Fruit fly (Drosophila melanogaster) whole organism, wandering third instar larva: ENCODE data around the gene mthl14.

Experiments
- CG32264 ChIP-seq: fragments of 200-800 bp; sonication (Bioruptor generic); optimal IDR thresholded peaks from 2 replicates; lab custom pipeline; 2016; ENCODE audit warnings: missing biosample characterization, missing genetic modification characterization
- CrebA ChIP-seq: fragments of 200-800 bp; sonication (Bioruptor generic); optimal IDR thresholded peaks from 2 replicates; lab custom pipeline; 2016; ENCODE audit warnings: missing biosample characterization, mild to moderate bottlenecking, missing genetic modification characterization, borderline replicate concordance
- Dfd ChIP-seq: fragments of >200 bp; optimal IDR thresholded peaks from 2 replicates; lab custom pipeline; 2017; ENCODE audit warnings: missing biosample characterization, missing genetic modification characterization
- HLH106 ChIP-seq: fragments of 200-800 bp; optimal IDR thresholded peaks from 3 replicates; lab custom pipeline; 2019; ENCODE audit warnings: missing biosample characterization, mild to moderate bottlenecking, missing genetic modification characterization, moderate library complexity
- Hnf4 ChIP-seq: fragments of 200-800 bp; sonication (Bioruptor generic); optimal IDR thresholded peaks from 2 replicates; lab custom pipeline; 2016; ENCODE audit warnings: missing biosample characterization, mild to moderate bottlenecking, missing genetic modification characterization
- Hr78 ChIP-seq: fragments of >200 bp; optimal IDR thresholded peaks from 2 replicates; lab custom pipeline; 2017; ENCODE audit warnings: missing biosample characterization, missing genetic modification characterization
- Hr83 ChIP-seq: fragments of 200-300 bp; sonication (Bioruptor generic); optimal IDR thresholded peaks from 2 replicates; lab custom pipeline; 2016; ENCODE audit warnings: missing biosample characterization, mild to moderate bottlenecking, missing genetic modification characterization, moderate library complexity; ENCODE audit not compliant: poor library complexity, severe bottlenecking
- Jra ChIP-seq: sonication (Bioruptor generic); optimal IDR thresholded peaks from 2 replicates; lab custom pipeline; 2016; ENCODE audit warnings: missing biosample characterization, missing genetic modification characterization
- Mio ChIP-seq: sonication (Bioruptor generic); optimal IDR thresholded peaks from 2 replicates; lab custom pipeline; 2016; ENCODE audit warnings: missing biosample characterization, missing genetic modification characterization
- Myc ChIP-seq: fragments of >200 bp; optimal IDR thresholded peaks from 2 replicates; lab custom pipeline; 2017
- OdsH ChIP-seq: fragments of 200-800 bp; sonication (Bioruptor generic); optimal IDR thresholded peaks from 2 replicates; lab custom pipeline; 2016; ENCODE audit warnings: missing biosample characterization, mild to moderate bottlenecking, missing genetic modification characterization
- Rel ChIP-seq, 2 experiments: fragments of 200-800 bp; sonication (Bioruptor generic) in 1 of 2; optimal IDR thresholded peaks; 2 replicates in 1 of 2; 3 replicates in 1 of 2; lab custom pipeline; 2016 to 2019; ENCODE audit warnings: mild to moderate bottlenecking in 2 of 2, missing biosample characterization in 2 of 2, missing genetic modification characterization in 2 of 2, moderate library complexity in 1 of 2
- Sp1 ChIP-seq: fragments of 200-800 bp; sonication (Bioruptor generic); optimal IDR thresholded peaks from 3 replicates; lab custom pipeline; 2019; ENCODE audit warnings: missing biosample characterization, mild to moderate bottlenecking, missing genetic modification characterization, moderate library complexity
- br ChIP-seq: fragments of 200-800 bp; sonication (Bioruptor generic); optimal IDR thresholded peaks from 2 replicates; lab custom pipeline; 2016; ENCODE audit warnings: missing biosample characterization, missing genetic modification characterization
- dl ChIP-seq, 2 experiments: fragments of 175-275, 200-275 bp in 1 of 2; fragments of 200-275 bp in 1 of 2; sonication (Bioruptor generic); optimal IDR thresholded peaks; lab custom pipeline; 2018; ENCODE audit warnings: mild to moderate bottlenecking in 2 of 2, missing biosample characterization in 2 of 2, missing genetic modification characterization in 2 of 2, moderate library complexity in 2 of 2; ENCODE audit not compliant: partially characterized antibody in 2 of 2, insufficient read depth in 1 of 2
- dmrt93B ChIP-seq: fragments of 200-800 bp; sonication (Bioruptor generic); optimal IDR thresholded peaks from 2 replicates; lab custom pipeline; 2018; ENCODE audit warnings: missing biosample characterization, mild to moderate bottlenecking, missing genetic modification characterization
- dsf ChIP-seq: sonication (Bioruptor generic); optimal IDR thresholded peaks from 2 replicates; lab custom pipeline; 2016; ENCODE audit warnings: missing biosample characterization, missing genetic modification characterization, borderline replicate concordance
- ey ChIP-seq: fragments of 200-800 bp; sonication (Bioruptor generic); optimal IDR thresholded peaks from 2 replicates; lab custom pipeline; 2016; ENCODE audit warnings: missing biosample characterization, missing genetic modification characterization
- foxo ChIP-seq, 2 experiments: fragments of 200-800 bp; sonication (Bioruptor generic); optimal IDR thresholded peaks; 2 replicates in 1 of 2; 3 replicates in 1 of 2; lab custom pipeline; 2016 to 2017; ENCODE audit warnings: missing biosample characterization in 2 of 2, missing genetic modification characterization in 2 of 2
- fru ChIP-seq: fragments of 200-800 bp; sonication (Bioruptor generic); optimal IDR thresholded peaks from 3 replicates; lab custom pipeline; 2016; ENCODE audit warnings: missing biosample characterization, mild to moderate bottlenecking, missing genetic modification characterization
- h ChIP-seq: fragments of 200-800 bp; sonication (Bioruptor generic); optimal IDR thresholded peaks from 3 replicates; lab custom pipeline; 2016; ENCODE audit warnings: missing biosample characterization, mild to moderate bottlenecking, missing genetic modification characterization
- lola ChIP-seq: fragments of >200 bp; optimal IDR thresholded peaks from 2 replicates; lab custom pipeline; 2017; ENCODE audit warnings: missing biosample characterization, missing genetic modification characterization
- pan ChIP-seq: fragments of >200 bp; optimal IDR thresholded peaks from 2 replicates; lab custom pipeline; 2017
- psq ChIP-seq: fragments of 200-800 bp; sonication (Bioruptor generic); optimal IDR thresholded peaks from 3 replicates; lab custom pipeline; 2017; ENCODE audit warnings: missing biosample characterization, mild to moderate bottlenecking, missing genetic modification characterization, moderate library complexity
- rgr ChIP-seq: fragments of 200-800 bp; sonication (Bioruptor generic); optimal IDR thresholded peaks from 3 replicates; lab custom pipeline; 2016; ENCODE audit warnings: missing biosample characterization, mild to moderate bottlenecking, missing genetic modification characterization
- sage ChIP-seq: fragments of 200-800 bp; sonication (Bioruptor generic); optimal IDR thresholded peaks from 2 replicates; lab custom pipeline; 2016; ENCODE audit warnings: missing biosample characterization, mild to moderate bottlenecking, missing genetic modification characterization
- sv ChIP-seq: fragments of 200-800 bp; sonication (Bioruptor generic); optimal IDR thresholded peaks from 3 replicates; lab custom pipeline; 2016; ENCODE audit warnings: missing biosample characterization, missing genetic modification characterization
- usp ChIP-seq: fragments of >200 bp; optimal IDR thresholded peaks from 2 replicates; lab custom pipeline; 2017; ENCODE audit warnings: missing biosample characterization, missing genetic modification characterization
- woc ChIP-seq: sonication (Bioruptor generic); optimal IDR thresholded peaks from 2 replicates; lab custom pipeline; 2016; ENCODE audit warnings: missing biosample characterization, mild to moderate bottlenecking, missing genetic modification characterization

mthl14 gene

DNA sequence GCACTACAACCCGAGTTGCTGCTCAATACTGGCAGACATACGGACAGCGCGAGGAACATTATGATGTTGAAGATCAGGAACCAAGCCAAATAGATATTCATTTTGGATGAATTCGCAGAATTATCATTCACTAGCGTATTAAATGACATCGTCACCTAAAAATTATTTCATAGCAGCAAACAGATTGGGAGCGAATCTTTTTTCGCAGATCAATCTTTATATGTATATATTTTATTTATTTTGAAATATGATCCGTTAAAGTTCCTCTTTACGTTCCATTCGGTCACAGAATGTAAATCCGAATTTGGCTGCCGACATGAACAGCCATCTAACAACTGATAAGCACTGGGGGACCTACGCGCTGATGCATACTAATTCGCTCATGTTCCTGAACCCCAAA lies 18.5 kb downstream of the mthl14 start, which contains the start of gene CG34263:
Gene CG34263, minus strand, starts transcription at position 101 of the 400 bp plus-strand sequence.
- TF ChIP-seq Myc (lab: Kevin White, UChicago) = no peak

- TF ChIP-seq dmrt93B (GFP tag; lab: Kevin White, UChicago) (no peak), Jra (GFP tag; lab: Kevin White, UChicago) (no peak), ey (GFP tag; lab: Kevin White, UChicago) (no peak), CG32264 (no peak), CrebA (GFP tag; lab: Kevin White, UChicago) (no peak), br (GFP tag; lab: Kevin White, UChicago) (no peak)
Observed at dm6 chr3L:267083-267482, 19.8 kb downstream of the mthl14 start, which contains the start of gene miple1. Gene miple1 (plus strand): TSS chr3L:267299.

DNA sequence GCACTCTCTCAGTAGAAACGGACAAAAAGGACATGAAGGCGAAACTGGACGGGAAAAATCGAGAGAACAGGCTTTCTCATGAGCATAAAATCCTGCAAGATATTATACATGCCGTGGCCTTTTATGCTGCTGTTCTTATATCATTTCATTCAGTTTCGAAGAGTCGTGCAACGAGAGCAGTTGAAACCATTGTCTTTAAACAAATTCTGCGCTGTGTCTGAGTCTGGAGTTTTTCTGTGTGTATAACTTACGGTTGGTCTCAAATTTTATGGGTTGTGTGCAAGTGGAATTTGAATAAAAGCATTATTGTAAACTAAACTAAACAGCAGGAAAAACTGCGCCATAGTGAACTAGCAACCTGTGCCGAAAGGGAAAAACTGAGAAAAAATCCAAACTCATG lies 20.3 kb downstream of the mthl14 start:
- TF ChIP-seq lola (GFP tag; lab: Kevin White, UChicago) = no peak
- TF ChIP-seq sage (GFP tag; lab: Kevin White, UChicago) = no peak
- no peak for TF ChIP-seq CG32264
- TF ChIP-seq Hr83 = no peak
- no peak for TF ChIP-seq Hr78 (GFP tag; lab: Kevin White, UChicago)
- no peak for TF ChIP-seq woc (GFP tag; lab: Kevin White, UChicago)
- TF ChIP-seq CrebA (GFP tag; lab: Kevin White, UChicago) = no peak
- TF ChIP-seq Mio (GFP tag; lab: Kevin White, UChicago) = no peak
- no peak for TF ChIP-seq dsf
- TF ChIP-seq HLH106 (tag; lab: Kevin White, UChicago) = no peak

DNA sequence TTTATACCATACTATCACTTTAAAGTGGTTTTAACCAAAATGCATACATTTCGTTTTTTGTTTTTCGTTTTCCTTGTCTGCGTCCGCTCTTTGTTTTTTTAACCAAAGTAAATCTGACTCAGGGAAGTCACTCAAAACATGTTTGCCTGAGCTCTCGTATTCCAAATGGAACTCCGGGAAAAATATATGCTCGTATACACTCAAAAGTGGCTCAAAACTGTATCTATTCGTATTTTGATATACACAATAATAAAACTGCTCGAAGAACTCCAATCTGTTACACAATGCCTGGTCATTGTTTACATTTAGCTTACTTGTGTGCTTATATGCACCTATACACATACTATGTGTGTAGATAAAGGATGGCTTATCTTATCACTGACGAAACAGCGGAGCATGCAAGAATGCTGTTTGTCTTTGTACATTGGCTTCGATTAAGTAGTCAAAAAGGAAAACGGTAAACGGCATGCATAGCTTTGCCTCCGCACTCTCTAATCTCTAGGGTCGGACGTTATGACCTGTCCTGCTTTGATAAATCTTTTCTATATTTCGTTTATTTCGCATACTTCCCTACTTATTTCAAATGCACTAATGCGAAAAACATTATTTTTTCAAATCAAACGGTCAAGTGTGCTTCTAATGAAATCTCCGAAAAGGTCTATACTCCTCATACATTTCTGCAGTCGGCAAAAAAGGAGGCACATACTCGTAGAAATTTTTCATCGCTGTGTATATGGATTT lies 23.6 kb downstream of the mthl14 start, which contains the start of gene miple2:
Gene miple2, plus strand, starts transcription at position 441 of the 741 bp plus-strand sequence.
- TF ChIP-seq Hnf4 (GFP tag; lab: Kevin White, UChicago) (peak; percentile 22), usp (GFP tag; lab: Kevin White, UChicago) (no peak), br (GFP tag; lab: Kevin White, UChicago) (peak; percentile 35), sage (GFP tag; lab: Kevin White, UChicago) (peak; percentile 49), CrebA (GFP tag; lab: Kevin White, UChicago) (peak; percentile 58), dsf (no peak), dl (GFP tag; optimal IDR thresholded peaks at IDR 0.05; lab: Kevin White, UChicago; ENCODE audit: insufficient read depth in 1 of 2, partially characterized antibody in 2 of 2) (no peak), woc (GFP tag; lab: Kevin White, UChicago) (peak; percentile 52), OdsH (GFP tag; lab: Kevin White, UChicago) (peak; percentile 67), psq (peak; percentile 45), ey (GFP tag; lab: Kevin White, UChicago) (peak; percentile 61), foxo (GFP tag; optimal IDR thresholded peaks at IDR 0.05; lab: Kevin White, UChicago) (peak in 1 of 2 experiments; percentile 64), fru (GFP tag; lab: Kevin White, UChicago) (peak; percentile 71), Dfd (GFP tag; lab: Kevin White, UChicago) (no peak), dmrt93B (GFP tag; lab: Kevin White, UChicago) (peak; percentile 43), lola (GFP tag; lab: Kevin White, UChicago) (no peak), Jra (GFP tag; lab: Kevin White, UChicago) (no peak), sv (GFP tag; lab: Kevin White, UChicago) (peak; percentile 25), HLH106 (tag; lab: Kevin White, UChicago) (peak; percentile 50), Rel (GFP tag; optimal IDR thresholded peaks at IDR 0.05; lab: Kevin White, UChicago) (peak; percentile 53), Rel (tag; optimal IDR thresholded peaks at IDR 0.05; lab: Kevin White, UChicago) (no peak), Sp1 (peak; percentile 54), rgr (GFP tag; lab: Kevin White, UChicago) (peak; percentile 56), pan (no peak), h (GFP tag; lab: Kevin White, UChicago) (peak; percentile 70), Hr78 (GFP tag; lab: Kevin White, UChicago) (no peak)
- TF ChIP-seq, all 38 proteins: peak for 17
